Worm (Caenorhabditis elegans) whole organism, L1 larva: ENCODE results near the gene K09G1.1.

Source experiments
- ceh-8 ChIP-seq: fragments of 200-800 bp; sonication (Bioruptor generic); optimal IDR thresholded peaks from 2 replicates; lab custom pipeline; 2018; ENCODE audit warnings: mild to moderate bottlenecking, missing genetic modification characterization, moderate library complexity, missing compliant biosample characterization
- fos-1 ChIP-seq: fragments of 150-350 bp; optimal IDR thresholded peaks from 2 replicates; lab custom pipeline; 2014; ENCODE audit warnings: missing biosample characterization, missing genetic modification characterization
- hpl-2 ChIP-seq: fragments of 150-350 bp; optimal IDR thresholded peaks from 2 replicates; lab custom pipeline; 2014; ENCODE audit warnings: missing biosample characterization, missing genetic modification reagents, missing genetic modification characterization
- lin-15B ChIP-seq: fragments of 150-350 bp; sonication (generic microtip); optimal IDR thresholded peaks from 3 replicates; lab custom pipeline; 2014; ENCODE audit warnings: missing biosample characterization, missing genetic modification characterization
- mdl-1 ChIP-seq, 2 experiments: fragments of 150-350 bp; optimal IDR thresholded peaks; 2 replicates each; lab custom pipeline; 2014 to 2017; ENCODE audit warnings: missing biosample characterization in 2 of 2, missing genetic modification characterization in 2 of 2, inconsistent platforms in 1 of 2
- nhr-28 ChIP-seq: fragments of 150-350 bp; optimal IDR thresholded peaks from 2 replicates; lab custom pipeline; 2014; ENCODE audit warnings: missing biosample characterization, missing genetic modification characterization
- pag-3 ChIP-seq: sonication (generic microtip); optimal IDR thresholded peaks from 2 replicates; lab custom pipeline; 2017; ENCODE audit warnings: missing genetic modification characterization, mild to moderate bottlenecking, missing compliant biosample characterization, antibody characterized with exemption, borderline replicate concordance; ENCODE audit not compliant: insufficient read depth
- skn-1 ChIP-seq: fragments of 150-350 bp; optimal IDR thresholded peaks from 2 replicates; lab custom pipeline; 2014; ENCODE audit warnings: missing biosample characterization, missing genetic modification characterization
- snpc-4 ChIP-seq: fragments of 150-350 bp; optimal IDR thresholded peaks from 2 replicates; lab custom pipeline; 2014; ENCODE audit warnings: missing biosample characterization, missing genetic modification characterization
- ztf-4 ChIP-seq: fragments of 150-350 bp; optimal IDR thresholded peaks from 2 replicates; lab custom pipeline; 2014; ENCODE audit warnings: missing biosample characterization, missing genetic modification characterization

- no peak for TF ChIP-seq lin-15B (tag; lab: Kevin White, UChicago)
- TF ChIP-seq ztf-4 (tag; lab: Kevin White, UChicago): no peak
- TF ChIP-seq snpc-4 (tag; lab: Kevin White, UChicago): no peak
- no peak for TF ChIP-seq fos-1 (tag; lab: Kevin White, UChicago)
- TF ChIP-seq nhr-28 (tag; lab: Kevin White, UChicago): no peak
- TF ChIP-seq pag-3: no peak
- TF ChIP-seq hpl-2 (GFP tag; lab: Kevin White, UChicago): no peak
- no peak for TF ChIP-seq skn-1 (tag; lab: Kevin White, UChicago)
- no peak for TF ChIP-seq mdl-1 (tag; optimal IDR thresholded peaks at IDR 0.05; lab: Kevin White, UChicago)
- peak; percentile 7 for TF ChIP-seq ceh-8 (GFP tag; lab: Kevin White, UChicago)
Measured at ce11 chrV:9618420-9618819, 35.1 kb downstream of the K09G1.1 start.
